Worm (Caenorhabditis elegans) whole organism, L1 larva: ENCODE measurements around the gene C45G9.14.

Experiments used
- C04F5.9 ChIP-seq: sonication (generic microtip); optimal IDR thresholded peaks from 2 replicates; lab custom pipeline; 2016; ENCODE audit warnings: missing genetic modification characterization, missing compliant biosample characterization
- C34B4.2 ChIP-seq: sonication (generic microtip); optimal IDR thresholded peaks from 2 replicates; lab custom pipeline; 2017; ENCODE audit warnings: mild to moderate bottlenecking, missing genetic modification characterization, missing compliant biosample characterization
- F16B12.6 ChIP-seq: fragments of 150-350 bp; optimal IDR thresholded peaks from 2 replicates; lab custom pipeline; 2014; ENCODE audit warnings: missing biosample characterization, missing genetic modification characterization
- Y116A8C.19 ChIP-seq: sonication (generic microtip); optimal IDR thresholded peaks from 2 replicates; lab custom pipeline; 2016; ENCODE audit warnings: missing compliant biosample characterization, missing genetic modification characterization, borderline replicate concordance
- alr-1 ChIP-seq: fragments of 200-800 bp; sonication (Bioruptor generic); optimal IDR thresholded peaks from 2 replicates; lab custom pipeline; 2018; ENCODE audit warnings: borderline replicate concordance, mild to moderate bottlenecking, missing genetic modification characterization, missing compliant biosample characterization
- ama-1 ChIP-seq: fragments of 150-350 bp; optimal IDR thresholded peaks from 2 replicates; lab custom pipeline; 2014
- blmp-1 ChIP-seq: fragments of 150-350 bp; optimal IDR thresholded peaks from 2 replicates; lab custom pipeline; 2014; ENCODE audit warnings: missing biosample characterization, missing genetic modification characterization
- ceh-63 ChIP-seq: fragments of 200-800 bp; sonication (Bioruptor generic); optimal IDR thresholded peaks from 2 replicates; lab custom pipeline; 2018; ENCODE audit warnings: mild to moderate bottlenecking, missing genetic modification characterization, missing compliant biosample characterization
- ceh-8 ChIP-seq: fragments of 200-800 bp; sonication (Bioruptor generic); optimal IDR thresholded peaks from 2 replicates; lab custom pipeline; 2018; ENCODE audit warnings: mild to moderate bottlenecking, missing genetic modification characterization, moderate library complexity, missing compliant biosample characterization
- ceh-88 ChIP-seq: fragments of 200-800 bp; sonication (Bioruptor generic); IDR thresholded peaks from 2 replicates; pipeline ENCODE4 v1.3.6; 2022; ENCODE audit warnings: missing genetic modification characterization, missing compliant biosample characterization
- ceh-90 ChIP-seq: sonication (generic microtip); optimal IDR thresholded peaks from 2 replicates; lab custom pipeline; 2016; ENCODE audit warnings: missing genetic modification characterization, missing compliant biosample characterization
- ces-1 ChIP-seq: fragments of 150-350 bp; optimal IDR thresholded peaks from 2 replicates; lab custom pipeline; 2014; ENCODE audit warnings: missing biosample characterization, missing genetic modification reagents, missing genetic modification characterization
- dpl-1 ChIP-seq, 3 experiments: fragments of 150-350 bp in 2 of 3; sonication (generic microtip) in 1 of 3; optimal IDR thresholded peaks; 2 replicates each; lab custom pipeline; 2014 to 2017; ENCODE audit warnings: missing biosample characterization in 3 of 3, missing genetic modification characterization in 3 of 3, missing genetic modification reagents in 3 of 3
- egl-27 ChIP-seq, 2 experiments: fragments of 150-350 bp in 1 of 2; sonication (generic microtip); optimal IDR thresholded peaks; 3 replicates each; lab custom pipeline; 2017 to 2018; ENCODE audit warnings: missing biosample characterization in 2 of 2, missing genetic modification characterization in 2 of 2, missing genetic modification reagents in 2 of 2
- elt-2 ChIP-seq: sonication (generic microtip); optimal IDR thresholded peaks from 2 replicates; lab custom pipeline; 2016; ENCODE audit warnings: missing genetic modification characterization, mild to moderate bottlenecking, inconsistent platforms, missing compliant biosample characterization, missing genetic modification reagents
- ets-5 ChIP-seq: fragments of 200-800 bp; sonication (Bioruptor generic); IDR thresholded peaks from 2 replicates; pipeline ENCODE4 v1.3.6; 2022; ENCODE audit warnings: missing genetic modification characterization, missing compliant biosample characterization
- fkh-10 ChIP-seq: sonication (generic microtip); optimal IDR thresholded peaks from 2 replicates; lab custom pipeline; 2017; ENCODE audit warnings: missing biosample characterization, missing genetic modification reagents, missing genetic modification characterization
- fkh-8 ChIP-seq: sonication (generic microtip); optimal IDR thresholded peaks from 2 replicates; lab custom pipeline; 2016; ENCODE audit warnings: mild to moderate bottlenecking, missing genetic modification characterization, missing compliant biosample characterization
- grh-1 ChIP-seq: fragments of 200-800 bp; sonication (Bioruptor generic); IDR thresholded peaks from 2 replicates; pipeline ENCODE4 v1.3.6; 2022; ENCODE audit warnings: missing genetic modification reagents, missing genetic modification characterization, missing compliant biosample characterization
- hlh-17 ChIP-seq: fragments of 200-800 bp; sonication (Bioruptor generic); optimal IDR thresholded peaks from 2 replicates; lab custom pipeline; 2018; ENCODE audit warnings: missing genetic modification characterization, mild to moderate bottlenecking, missing compliant biosample characterization, moderate library complexity, borderline replicate concordance
- hlh-4 ChIP-seq: sonication (generic microtip); optimal IDR thresholded peaks from 2 replicates; lab custom pipeline; 2016; ENCODE audit warnings: mild to moderate bottlenecking, missing genetic modification characterization, missing compliant biosample characterization
- irx-1 ChIP-seq: sonication (generic microtip); optimal IDR thresholded peaks from 2 replicates; lab custom pipeline; 2016; ENCODE audit warnings: missing genetic modification characterization, missing compliant biosample characterization
- isw-1 ChIP-seq: fragments of 200-800 bp; sonication (Bioruptor generic); IDR thresholded peaks from 2 replicates; pipeline ENCODE4 v1.3.6; 2022; ENCODE audit warnings: missing genetic modification characterization, missing compliant biosample characterization
- jun-1 ChIP-seq: fragments of 150-350 bp; optimal IDR thresholded peaks from 2 replicates; lab custom pipeline; 2014; ENCODE audit warnings: missing biosample characterization, missing genetic modification reagents, missing genetic modification characterization
- lin-14 ChIP-seq: fragments of 200-800 bp; sonication (Bioruptor generic); optimal IDR thresholded peaks from 2 replicates; lab custom pipeline; 2018; ENCODE audit warnings: mild to moderate bottlenecking, missing genetic modification characterization, moderate library complexity, missing compliant biosample characterization
- lin-15B ChIP-seq: fragments of 150-350 bp; sonication (generic microtip); optimal IDR thresholded peaks from 3 replicates; lab custom pipeline; 2014; ENCODE audit warnings: missing biosample characterization, missing genetic modification characterization
- lin-35 ChIP-seq, 2 experiments: fragments of 150-350 bp; optimal IDR thresholded peaks; 2 replicates each; lab custom pipeline; 2014; ENCODE audit warnings: missing biosample characterization in 2 of 2, missing genetic modification characterization in 2 of 2, missing genetic modification reagents in 2 of 2
- lir-3 ChIP-seq: sonication (generic microtip); optimal IDR thresholded peaks from 2 replicates; lab custom pipeline; 2016; ENCODE audit warnings: mild to moderate bottlenecking, missing genetic modification characterization, moderate library complexity, missing compliant biosample characterization; ENCODE audit not compliant: poor library complexity
- lsy-2 ChIP-seq, 2 experiments: fragments of 150-350 bp; optimal IDR thresholded peaks; 2 replicates each; lab custom pipeline; 2014; ENCODE audit warnings: missing biosample characterization in 2 of 2, missing genetic modification characterization in 2 of 2
- mdl-1 ChIP-seq, 2 experiments: fragments of 150-350 bp; optimal IDR thresholded peaks; 2 replicates each; lab custom pipeline; 2014 to 2017; ENCODE audit warnings: missing biosample characterization in 2 of 2, missing genetic modification characterization in 2 of 2, inconsistent platforms in 1 of 2
- mef-2 ChIP-seq: fragments of 150-350 bp; optimal IDR thresholded peaks from 2 replicates; lab custom pipeline; 2014; ENCODE audit warnings: missing biosample characterization, missing genetic modification characterization
- nhr-11 ChIP-seq: fragments of 150-350 bp; optimal IDR thresholded peaks from 2 replicates; lab custom pipeline; 2014; ENCODE audit warnings: missing biosample characterization, missing genetic modification characterization
- nhr-12 ChIP-seq: sonication (generic microtip); optimal IDR thresholded peaks from 2 replicates; lab custom pipeline; 2017; ENCODE audit warnings: missing biosample characterization, missing genetic modification characterization
- nhr-28 ChIP-seq: fragments of 150-350 bp; optimal IDR thresholded peaks from 2 replicates; lab custom pipeline; 2014; ENCODE audit warnings: missing biosample characterization, missing genetic modification characterization
- nhr-71 ChIP-seq: sonication (generic microtip); optimal IDR thresholded peaks from 2 replicates; lab custom pipeline; 2016; ENCODE audit warnings: mild to moderate bottlenecking, missing genetic modification characterization, moderate library complexity, missing compliant biosample characterization
- nhr-77 ChIP-seq: fragments of 150-350 bp; optimal IDR thresholded peaks from 2 replicates; lab custom pipeline; 2014; ENCODE audit warnings: missing biosample characterization, missing genetic modification characterization
- nhr-84 ChIP-seq: sonication (generic microtip); optimal IDR thresholded peaks from 2 replicates; lab custom pipeline; 2017; ENCODE audit warnings: missing biosample characterization, missing genetic modification characterization
- nhr-85 ChIP-seq: sonication (generic microtip); peaks from one replicate; lab custom pipeline; 2016; ENCODE audit warnings: missing genetic modification characterization, inconsistent platforms, missing compliant biosample characterization
- pag-3 ChIP-seq: sonication (generic microtip); optimal IDR thresholded peaks from 2 replicates; lab custom pipeline; 2017; ENCODE audit warnings: missing genetic modification characterization, mild to moderate bottlenecking, missing compliant biosample characterization, antibody characterized with exemption, borderline replicate concordance; ENCODE audit not compliant: insufficient read depth
- pqm-1 ChIP-seq: sonication (generic microtip); optimal IDR thresholded peaks from 3 replicates; lab custom pipeline; 2017; ENCODE audit warnings: missing biosample characterization, missing genetic modification characterization
- rnt-1 ChIP-seq: sonication (generic microtip); optimal IDR thresholded peaks from 2 replicates; lab custom pipeline; 2016; ENCODE audit warnings: mild to moderate bottlenecking, missing genetic modification characterization, moderate library complexity, missing compliant biosample characterization
- skn-1 ChIP-seq: fragments of 150-350 bp; optimal IDR thresholded peaks from 2 replicates; lab custom pipeline; 2014; ENCODE audit warnings: missing biosample characterization, missing genetic modification characterization
- sox-4 ChIP-seq: sonication (generic microtip); optimal IDR thresholded peaks from 2 replicates; lab custom pipeline; 2016; ENCODE audit warnings: missing genetic modification characterization, missing compliant biosample characterization
- sptf-1 ChIP-seq: fragments of 150-350 bp; optimal IDR thresholded peaks from 2 replicates; lab custom pipeline; 2014; ENCODE audit warnings: missing biosample characterization, missing genetic modification characterization
- sup-37 ChIP-seq: fragments of 200-800 bp; sonication (Bioruptor generic); optimal IDR thresholded peaks from 2 replicates; lab custom pipeline; 2018; ENCODE audit warnings: mild to moderate bottlenecking, missing genetic modification characterization, missing compliant biosample characterization
- unc-62 ChIP-seq: fragments of 150-350 bp; optimal IDR thresholded peaks from 2 replicates; lab custom pipeline; 2014; ENCODE audit warnings: missing biosample characterization, missing genetic modification reagents, missing genetic modification characterization
- unc-86 ChIP-seq: sonication (generic microtip); optimal IDR thresholded peaks from 2 replicates; lab custom pipeline; 2016; ENCODE audit warnings: missing genetic modification characterization, missing compliant biosample characterization
- vab-15 ChIP-seq: sonication (generic microtip); optimal IDR thresholded peaks from 2 replicates; lab custom pipeline; 2017; ENCODE audit warnings: missing genotype, mild to moderate bottlenecking, missing genetic modification characterization, missing compliant biosample characterization
- xbp-1 ChIP-seq: sonication (generic microtip); optimal IDR thresholded peaks from 2 replicates; lab custom pipeline; 2016; ENCODE audit warnings: missing genetic modification characterization, missing compliant biosample characterization
- zag-1 ChIP-seq: fragments of 150-350 bp; optimal IDR thresholded peaks from 2 replicates; lab custom pipeline; 2014; ENCODE audit warnings: missing biosample characterization, missing genetic modification characterization
- zip-4 ChIP-seq: fragments of 200-800 bp; sonication (Bioruptor generic); optimal IDR thresholded peaks from 2 replicates; lab custom pipeline; 2018; ENCODE audit warnings: mild to moderate bottlenecking, missing genetic modification characterization, moderate library complexity, missing compliant biosample characterization
- ztf-11 ChIP-seq, 2 experiments: sonication (generic microtip); optimal IDR thresholded peaks; 2 replicates each; lab custom pipeline; 2016 to 2017; ENCODE audit warnings: missing genetic modification characterization in 2 of 2, missing biosample characterization in 1 of 2, missing compliant biosample characterization in 1 of 2

The C45G9.14 gene

ce11 chrIII:5018116-5018689, 26.6 kb upstream of the C45G9.14 start, which contains the start of gene wip-1:
Gene wip-1 (plus strand): TSS chrIII:5018639.
- TF ChIP-seq F16B12.6 (tag; lab: Kevin White, UChicago), result peak; percentile 71
- TF ChIP-seq ceh-88 (GFP tag; lab: Robert Waterston, UW), result peak; percentile 95
- TF ChIP-seq ama-1 (lab: Kevin White, UChicago), result peak; percentile 73
- TF ChIP-seq fkh-8 (tag; lab: Kevin White, UChicago), result peak; percentile 98
- peak; percentile 93 for TF ChIP-seq sox-4 (tag; lab: Kevin White, UChicago)
- TF ChIP-seq ztf-11 (tag; optimal IDR thresholded peaks at IDR 0.05; lab: Kevin White, UChicago), result peak in 1 of 2 experiments; percentile 95
- TF ChIP-seq nhr-77 (tag; lab: Kevin White, UChicago), result peak; percentile 97
- TF ChIP-seq nhr-11, result peak; percentile 83
- TF ChIP-seq sptf-1 (tag; lab: Kevin White, UChicago), result no peak
- TF ChIP-seq nhr-85 (tag; lab: Kevin White, UChicago), result peak; percentile 99
- peak; percentile 98 for TF ChIP-seq rnt-1 (tag; lab: Kevin White, UChicago)
- TF ChIP-seq nhr-28, result no peak
- TF ChIP-seq ets-5, result no peak
- TF ChIP-seq lir-3 (tag; lab: Kevin White, UChicago), result peak; percentile 91
- peak; percentile 97 for TF ChIP-seq jun-1 (tag; lab: Kevin White, UChicago)
- TF ChIP-seq grh-1, result peak; percentile 97
- TF ChIP-seq lin-35 (GFP tag; optimal IDR thresholded peaks at IDR 0.05; lab: Kevin White, UChicago), result peak; percentile 95 to 96
- peak; percentile 11 for TF ChIP-seq nhr-12 (tag; lab: Kevin White, UChicago)
- peak; percentile 95 for TF ChIP-seq ceh-8 (GFP tag; lab: Kevin White, UChicago)
- TF ChIP-seq lsy-2 (tag; optimal IDR thresholded peaks at IDR 0.05; lab: Kevin White, UChicago), result peak; percentile 97
- TF ChIP-seq xbp-1 (tag; lab: Kevin White, UChicago), result peak; percentile 98
- TF ChIP-seq unc-62 (GFP tag; lab: Kevin White, UChicago), result peak; percentile 23
- TF ChIP-seq egl-27 (tag; optimal IDR thresholded peaks at IDR 0.05; lab: Kevin White, UChicago), result peak; percentile 12 to 18
- no peak for TF ChIP-seq ces-1 (GFP tag; lab: Kevin White, UChicago)
- peak; percentile 91 for TF ChIP-seq elt-2 (tag; lab: Kevin White, UChicago)
- TF ChIP-seq dpl-1 (GFP tag; optimal IDR thresholded peaks at IDR 0.05; lab: Kevin White, UChicago), result peak; percentile 91 to 94 (median 92)
- TF ChIP-seq lin-14 (GFP tag; lab: Kevin White, UChicago), result peak; percentile 99
- TF ChIP-seq vab-15 (tag; lab: Kevin White, UChicago), result peak; percentile 76
- no peak for TF ChIP-seq Y116A8C.19 (tag; lab: Kevin White, UChicago)
- TF ChIP-seq hlh-17 (GFP tag; lab: Kevin White, UChicago), result no peak
- peak; percentile 88 for TF ChIP-seq zip-4
- TF ChIP-seq pqm-1, result peak; percentile 37
- TF ChIP-seq blmp-1, result peak; percentile 90
- peak; percentile 44 for TF ChIP-seq pag-3 (tag; lab: Kevin White, UChicago)
- TF ChIP-seq irx-1 (tag; lab: Kevin White, UChicago), result peak; percentile 96
- TF ChIP-seq nhr-71 (tag; lab: Kevin White, UChicago), result peak; percentile 99
- TF ChIP-seq ceh-63 (GFP tag; lab: Kevin White, UChicago), result no peak
- TF ChIP-seq alr-1 (tag; lab: Kevin White, UChicago), result no peak
- TF ChIP-seq lin-15B (tag; lab: Kevin White, UChicago), result peak; percentile 84
- peak; percentile 57 for TF ChIP-seq zag-1 (tag; lab: Kevin White, UChicago)
- peak; percentile 95 for TF ChIP-seq C04F5.9 (tag; lab: Kevin White, UChicago)
- TF ChIP-seq skn-1, result peak; percentile 94
- peak in 1 of 2 experiments; percentile 98 for TF ChIP-seq mdl-1 (tag; optimal IDR thresholded peaks at IDR 0.05; lab: Kevin White, UChicago)
- peak; percentile 97 for TF ChIP-seq isw-1 (GFP tag; lab: Robert Waterston, UW)
- no peak for TF ChIP-seq hlh-4 (tag; lab: Kevin White, UChicago)
- peak; percentile 93 for TF ChIP-seq sup-37 (GFP tag; lab: Kevin White, UChicago)
- peak; percentile 34 for TF ChIP-seq C34B4.2 (tag; lab: Kevin White, UChicago)
- TF ChIP-seq fkh-10 (GFP tag; lab: Kevin White, UChicago), result peak; percentile 95
- TF ChIP-seq ceh-90 (tag; lab: Kevin White, UChicago), result peak; percentile 56
- peak; percentile 92 for TF ChIP-seq mef-2 (tag; lab: Kevin White, UChicago)
- TF ChIP-seq nhr-84 (tag; lab: Kevin White, UChicago), result no peak
- peak; percentile 97 for TF ChIP-seq unc-86 (tag; lab: Kevin White, UChicago)
